Worm (Caenorhabditis elegans) whole organism, L2 larva: ENCODE measurements around the gene apl-1.

Source experiments
- C34F6.9 ChIP-seq: fragments of 150-350 bp; optimal IDR thresholded peaks from 2 replicates; lab custom pipeline; 2014; ENCODE audit warnings: missing biosample characterization, missing genetic modification characterization
- F13H6.1 ChIP-seq: sonication (generic microtip); optimal IDR thresholded peaks from 2 replicates; lab custom pipeline; 2016; ENCODE audit warnings: missing genetic modification characterization, missing compliant biosample characterization
- Y55F3AM.14 ChIP-seq: fragments of 200-800 bp; sonication (Bioruptor generic); optimal IDR thresholded peaks from 2 replicates; lab custom pipeline; 2018; ENCODE audit warnings: mild to moderate bottlenecking, missing genetic modification characterization, missing compliant biosample characterization
- ZK546.5 ChIP-seq: sonication (generic microtip); optimal IDR thresholded peaks from 2 replicates; lab custom pipeline; 2017; ENCODE audit warnings: missing biosample characterization, missing genetic modification characterization
- alr-1 ChIP-seq: fragments of 150-350 bp; optimal IDR thresholded peaks from 2 replicates; lab custom pipeline; 2014; ENCODE audit warnings: missing biosample characterization, missing genetic modification characterization
- aly-2 ChIP-seq: fragments of 150-350 bp; optimal IDR thresholded peaks from 2 replicates; lab custom pipeline; 2014; ENCODE audit warnings: missing biosample characterization, missing genetic modification characterization
- ama-1 ChIP-seq: fragments of 150-350 bp; optimal IDR thresholded peaks from 2 replicates; lab custom pipeline; 2018; ENCODE audit warnings: inconsistent platforms
- ceh-16 ChIP-seq: fragments of 150-350 bp; optimal IDR thresholded peaks from 2 replicates; lab custom pipeline; 2014; ENCODE audit warnings: missing biosample characterization, missing genetic modification characterization
- crh-2 ChIP-seq: sonication (generic microtip); optimal IDR thresholded peaks from 2 replicates; lab custom pipeline; 2017; ENCODE audit warnings: missing biosample characterization, missing genetic modification characterization
- egl-27 ChIP-seq: sonication (generic microtip); optimal IDR thresholded peaks from 3 replicates; lab custom pipeline; 2017; ENCODE audit warnings: missing biosample characterization, missing genetic modification reagents, missing genetic modification characterization
- elt-3 ChIP-seq: sonication (generic microtip); optimal IDR thresholded peaks from 2 replicates; lab custom pipeline; 2017; ENCODE audit warnings: missing biosample characterization, missing genetic modification characterization
- fos-1 ChIP-seq: fragments of 150-350 bp; optimal IDR thresholded peaks from 2 replicates; lab custom pipeline; 2014; ENCODE audit warnings: missing biosample characterization, missing genetic modification characterization
- lin-11 ChIP-seq: fragments of 150-350 bp; sonication (generic microtip); optimal IDR thresholded peaks from 2 replicates; lab custom pipeline; 2014; ENCODE audit warnings: missing biosample characterization, missing genetic modification characterization, inconsistent platforms, mixed read lengths
- lin-13 ChIP-seq: fragments of 150-350 bp; optimal IDR thresholded peaks from 2 replicates; lab custom pipeline; 2014; ENCODE audit warnings: missing biosample characterization, missing genetic modification reagents, missing genetic modification characterization
- lin-39 ChIP-seq: fragments of 150-350 bp; optimal IDR thresholded peaks from 2 replicates; lab custom pipeline; 2014; ENCODE audit warnings: missing biosample characterization, missing genetic modification reagents, missing genetic modification characterization
- lsy-2 ChIP-seq, 2 experiments: fragments of 150-350 bp in 1 of 2; sonication (generic microtip) in 1 of 2; optimal IDR thresholded peaks; 2 replicates each; lab custom pipeline; 2014 to 2017; ENCODE audit warnings: missing biosample characterization in 2 of 2, missing genetic modification characterization in 2 of 2
- mab-5 ChIP-seq: fragments of 150-350 bp; optimal IDR thresholded peaks from 2 replicates; lab custom pipeline; 2014; ENCODE audit warnings: missing biosample characterization, missing genetic modification characterization
- mbf-1 ChIP-seq: sonication (generic microtip); optimal IDR thresholded peaks from 2 replicates; lab custom pipeline; 2017; ENCODE audit warnings: missing biosample characterization, missing genetic modification characterization
- mdl-1 ChIP-seq, 2 experiments: fragments of 150-350 bp in 1 of 2; sonication (generic microtip) in 1 of 2; optimal IDR thresholded peaks; 2 replicates each; lab custom pipeline; 2017; ENCODE audit warnings: missing biosample characterization in 2 of 2, missing genetic modification characterization in 2 of 2
- nhr-129 ChIP-seq: fragments of 150-350 bp; optimal IDR thresholded peaks from 2 replicates; lab custom pipeline; 2014; ENCODE audit warnings: missing biosample characterization, missing genetic modification characterization
- nhr-21 ChIP-seq: fragments of 150-350 bp; optimal IDR thresholded peaks from 2 replicates; lab custom pipeline; 2014; ENCODE audit warnings: missing biosample characterization, missing genetic modification characterization
- nhr-23 ChIP-seq: fragments of 150-350 bp; optimal IDR thresholded peaks from 2 replicates; lab custom pipeline; 2014; ENCODE audit warnings: missing biosample characterization, missing genetic modification reagents, missing genetic modification characterization
- nhr-6 ChIP-seq: fragments of 150-350 bp; optimal IDR thresholded peaks from 2 replicates; lab custom pipeline; 2014; ENCODE audit warnings: missing biosample characterization, missing genetic modification characterization
- peb-1 ChIP-seq: fragments of 150-350 bp; optimal IDR thresholded peaks from 2 replicates; lab custom pipeline; 2014; ENCODE audit warnings: missing biosample characterization, missing genetic modification characterization
- sem-4 ChIP-seq: fragments of 150-350 bp; optimal IDR thresholded peaks from 2 replicates; lab custom pipeline; 2014; ENCODE audit warnings: missing biosample characterization, missing genetic modification reagents, missing genetic modification characterization
- sma-3 ChIP-seq: sonication (generic microtip); optimal IDR thresholded peaks from 2 replicates; lab custom pipeline; 2016; ENCODE audit warnings: missing genetic modification reagents, missing genetic modification characterization, missing compliant biosample characterization
- sma-9 ChIP-seq, 2 experiments: fragments of 150-350 bp in 1 of 2; sonication (generic microtip) in 1 of 2; optimal IDR thresholded peaks; 2 replicates each; lab custom pipeline; 2014 to 2016; ENCODE audit warnings: missing genetic modification characterization in 2 of 2, mild to moderate bottlenecking in 1 of 2, missing biosample characterization in 1 of 2, missing compliant biosample characterization in 1 of 2, missing genetic modification reagents in 1 of 2, moderate library complexity in 1 of 2
- zag-1 ChIP-seq: fragments of 150-350 bp; optimal IDR thresholded peaks from 2 replicates; lab custom pipeline; 2014; ENCODE audit warnings: missing biosample characterization, missing genetic modification characterization
- ztf-1 ChIP-seq: fragments of 200-800 bp; sonication (Bioruptor generic); conservative IDR thresholded peaks from 2 replicates; pipeline ENCODE4 v1.3.6; 2022; ENCODE audit warnings: missing genetic modification characterization, missing compliant biosample characterization
- ztf-11 ChIP-seq: sonication (generic microtip); optimal IDR thresholded peaks from 2 replicates; lab custom pipeline; 2017; ENCODE audit warnings: missing biosample characterization, missing genetic modification characterization

apl-1 gene

DNA sequence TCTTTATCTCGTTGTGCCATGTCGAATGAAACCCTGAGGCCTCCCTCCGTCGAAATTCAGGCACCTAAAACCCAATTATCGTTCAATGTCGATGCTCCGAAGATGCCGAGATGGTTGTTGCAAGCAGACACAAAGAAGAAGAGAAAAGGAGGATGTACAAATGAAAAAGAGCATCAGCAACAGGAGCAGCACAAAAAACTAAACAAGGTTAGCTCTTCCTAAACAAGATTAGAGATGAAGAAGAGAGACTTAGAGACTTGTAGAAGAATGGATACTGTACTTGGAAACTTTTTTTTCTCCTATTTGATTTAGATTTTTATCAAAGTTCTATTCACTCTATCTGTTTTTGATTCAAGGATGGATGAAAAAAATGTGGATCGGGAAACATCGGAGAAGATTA is 905 bp upstream of the apl-1 start:
- TF ChIP-seq sma-9 (GFP tag; optimal IDR thresholded peaks at IDR 0.05; lab: Kevin White, UChicago) (peak; percentile 23), sma-9 (tag; optimal IDR thresholded peaks at IDR 0.05; lab: Kevin White, UChicago) (no peak), lsy-2 (tag; optimal IDR thresholded peaks at IDR 0.05; lab: Kevin White, UChicago) (peak in 1 of 2 experiments; percentile 39), lin-11 (tag; lab: Kevin White, UChicago) (no peak), crh-2 (tag; lab: Kevin White, UChicago) (peak; percentile 0), nhr-6 (peak; percentile 30), sem-4 (peak; percentile 48), ceh-16 (tag; lab: Kevin White, UChicago) (no peak), F13H6.1 (tag; lab: Kevin White, UChicago) (no peak), C34F6.9 (tag; lab: Kevin White, UChicago) (peak; percentile 24)

ce11 chrX:5116180-5116579 is 486 bp downstream of the apl-1 start:
- TF ChIP-seq nhr-23 (tag; lab: Kevin White, UChicago) (no peak), mbf-1 (no peak)

DNA sequence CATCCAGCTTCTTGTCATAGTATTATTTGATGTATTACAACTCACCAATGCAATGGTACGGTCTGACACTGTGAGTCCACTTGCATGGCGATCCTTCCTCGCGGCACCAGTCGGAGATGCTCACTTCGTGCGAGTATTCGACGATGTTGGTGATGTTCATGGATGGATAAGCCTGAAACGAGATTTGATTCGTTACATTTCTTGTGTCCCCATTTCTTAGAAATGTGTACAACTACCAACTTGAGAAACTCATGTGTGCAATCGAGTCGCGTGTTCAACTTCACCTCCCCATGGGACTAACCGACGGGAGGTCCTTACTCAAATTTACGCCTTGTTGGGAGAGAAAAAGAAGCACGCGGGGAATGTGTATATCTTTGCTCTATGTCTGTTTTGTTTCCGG is 1.2 kb downstream of the apl-1 start:
- TF ChIP-seq ztf-1 (GFP tag; lab: Robert Waterston, UW), result no peak
- peak in 1 of 2 experiments; percentile 25 for TF ChIP-seq mdl-1 (tag; optimal IDR thresholded peaks at IDR 0.05; lab: Kevin White, UChicago)

DNA sequence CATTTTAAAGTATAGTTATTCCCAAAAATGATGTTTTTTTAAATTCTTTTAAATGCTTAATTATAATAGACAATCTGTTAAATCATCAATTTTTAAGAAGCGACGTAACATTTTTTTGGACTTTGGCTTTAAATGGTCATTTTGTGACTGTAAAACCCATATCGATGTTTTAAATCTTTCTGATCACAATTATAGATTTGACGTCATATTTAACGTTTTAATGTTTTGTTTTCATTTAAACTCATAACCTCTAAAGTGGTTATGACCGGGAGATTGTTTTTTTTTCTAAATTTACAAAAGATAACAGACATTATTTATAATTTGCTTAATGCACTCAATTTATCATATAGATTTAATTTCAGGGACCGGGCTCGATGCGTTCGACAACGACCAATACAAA is 4.8 kb downstream of the apl-1 start:
- TF ChIP-seq sma-3 (GFP tag; lab: Kevin White, UChicago), result no peak
- TF ChIP-seq F13H6.1 (tag; lab: Kevin White, UChicago), result no peak
- no peak for TF ChIP-seq sem-4
- TF ChIP-seq lin-39 (tag; lab: Kevin White, UChicago), result no peak
- TF ChIP-seq nhr-129 (tag; lab: Kevin White, UChicago), result no peak
- TF ChIP-seq fos-1, result no peak
- TF ChIP-seq nhr-23 (tag; lab: Kevin White, UChicago), result no peak
- no peak for TF ChIP-seq lin-13 (GFP tag; lab: Kevin White, UChicago)
- TF ChIP-seq zag-1, result no peak
- TF ChIP-seq alr-1 (tag; lab: Kevin White, UChicago), result no peak
- TF ChIP-seq, all 48 proteins: peak for 0

- no peak for TF ChIP-seq nhr-21 (tag; lab: Kevin White, UChicago)
- peak; percentile 18 for TF ChIP-seq crh-2 (tag; lab: Kevin White, UChicago)
- no peak for TF ChIP-seq egl-27
- peak; percentile 83 for TF ChIP-seq fos-1
- peak; percentile 22 for TF ChIP-seq sma-9 (GFP tag; optimal IDR thresholded peaks at IDR 0.05; lab: Kevin White, UChicago)
- no peak for TF ChIP-seq sma-9 (tag; optimal IDR thresholded peaks at IDR 0.05; lab: Kevin White, UChicago)
- no peak for TF ChIP-seq nhr-6
These were observed 7.5 kb downstream of the apl-1 start, which contains the start of gene C42D8.1 for ce11 chrX:5109130-5109529. TSS of gene C42D8.1 (plus strand) at chrX:5109506.

DNA sequence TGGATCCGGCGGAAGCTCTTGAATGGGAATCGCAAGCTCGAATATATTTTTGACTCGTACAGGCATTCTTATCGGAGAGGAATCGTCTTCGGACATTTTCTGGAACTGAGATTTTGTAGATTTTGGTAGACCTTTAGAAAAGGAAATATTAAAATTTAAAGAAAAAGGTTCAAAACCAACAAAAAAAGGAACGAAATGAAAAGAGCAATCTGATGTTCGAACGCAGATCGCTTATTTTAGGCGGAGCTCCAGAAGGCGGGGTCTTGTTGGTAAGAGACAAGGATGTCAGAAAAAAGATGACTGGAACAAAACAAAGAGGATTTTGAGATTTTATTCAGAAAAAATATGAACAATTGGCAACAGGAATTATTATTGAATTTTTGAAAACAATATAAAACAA is 9.7 kb downstream of the apl-1 start, which contains the start of gene C42D8.9:
Gene C42D8.9, minus strand, starts transcription at position 101 of the 400 bp plus-strand sequence.
- TF ChIP-seq nhr-21 (tag; lab: Kevin White, UChicago) (no peak), elt-3 (no peak), Y55F3AM.14 (GFP tag; lab: Kevin White, UChicago) (no peak), C34F6.9 (tag; lab: Kevin White, UChicago) (no peak), peb-1 (tag; lab: Kevin White, UChicago) (no peak), ama-1 (no peak), crh-2 (tag; lab: Kevin White, UChicago) (no peak), nhr-6 (no peak)
- TF ChIP-seq, all 48 proteins: peak for 0

- TF ChIP-seq crh-2 (tag; lab: Kevin White, UChicago) (no peak), mbf-1 (no peak), sem-4 (no peak), egl-27 (no peak), aly-2 (tag; lab: Kevin White, UChicago) (no peak), mab-5 (tag; lab: Kevin White, UChicago) (no peak), fos-1 (no peak), ZK546.5 (tag; lab: Kevin White, UChicago) (no peak), ztf-11 (tag; lab: Kevin White, UChicago) (no peak), nhr-23 (tag; lab: Kevin White, UChicago) (no peak), elt-3 (no peak)
These were observed 10.4 kb downstream of the apl-1 start for ce11 chrX:5106187-5106694.
